Worm (Caenorhabditis elegans) whole organism, L2 larva: ENCODE results near the gene taf-7.2.

Experiments
- ama-1 ChIP-seq: fragments of 150-350 bp; optimal IDR thresholded peaks from 2 replicates; lab custom pipeline; 2018; ENCODE audit warnings: inconsistent platforms
- crh-2 ChIP-seq: sonication (generic microtip); optimal IDR thresholded peaks from 2 replicates; lab custom pipeline; 2017; ENCODE audit warnings: missing biosample characterization, missing genetic modification characterization
- lsy-2 ChIP-seq, 2 experiments: fragments of 150-350 bp in 1 of 2; sonication (generic microtip) in 1 of 2; optimal IDR thresholded peaks; 2 replicates each; lab custom pipeline; 2014 to 2017; ENCODE audit warnings: missing biosample characterization in 2 of 2, missing genetic modification characterization in 2 of 2
- mbf-1 ChIP-seq: sonication (generic microtip); optimal IDR thresholded peaks from 2 replicates; lab custom pipeline; 2017; ENCODE audit warnings: missing biosample characterization, missing genetic modification characterization
- nhr-11 ChIP-seq: fragments of 150-350 bp; optimal IDR thresholded peaks from 2 replicates; lab custom pipeline; 2014; ENCODE audit warnings: missing biosample characterization, missing genetic modification characterization
- nhr-237 ChIP-seq: fragments of 150-350 bp; optimal IDR thresholded peaks from 2 replicates; lab custom pipeline; 2014; ENCODE audit warnings: missing biosample characterization, missing genetic modification characterization
- skn-1 ChIP-seq: sonication (generic microtip); optimal IDR thresholded peaks from 2 replicates; lab custom pipeline; 2017; ENCODE audit warnings: missing biosample characterization, missing genetic modification characterization

DNA sequence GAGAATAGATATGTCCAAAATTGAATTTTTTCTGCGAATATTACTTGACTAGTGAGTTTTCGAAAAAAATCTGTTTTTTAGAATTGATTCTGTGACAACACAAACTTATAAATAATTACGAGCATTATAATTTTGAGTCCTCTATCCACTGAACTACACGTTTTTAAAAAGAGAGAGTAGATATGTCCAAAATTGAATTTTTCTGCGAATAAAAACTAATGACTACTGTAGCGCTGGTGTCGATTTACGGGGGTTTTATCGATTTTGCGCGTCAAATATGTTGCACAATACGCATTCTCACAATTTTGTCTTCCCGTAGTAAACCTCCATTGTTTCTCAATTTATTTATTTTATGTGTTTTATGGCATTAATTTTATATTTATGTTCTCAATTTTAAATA is 21.3 kb downstream of the taf-7.2 start:
- TF ChIP-seq mbf-1 (tag; lab: Kevin White, UChicago), result no peak
- no peak for TF ChIP-seq skn-1 (tag; lab: Kevin White, UChicago)
- TF ChIP-seq crh-2 (tag; lab: Kevin White, UChicago), result no peak
- no peak for TF ChIP-seq ama-1 (lab: Kevin White, UChicago)
- TF ChIP-seq nhr-11 (tag; lab: Kevin White, UChicago), result no peak
- TF ChIP-seq nhr-237 (tag; lab: Kevin White, UChicago), result no peak
- TF ChIP-seq lsy-2 (tag; optimal IDR thresholded peaks at IDR 0.05; lab: Kevin White, UChicago), result no peak
